Worm (Caenorhabditis elegans): ENCODE data around the gene fbxb-83.

- TF ChIP-seq skn-1 (tag; optimal IDR thresholded peaks at IDR 0.05) (no peak), nhr-237 (tag; optimal IDR thresholded peaks at IDR 0.05) (no peak), mdl-1 (tag; optimal IDR thresholded peaks at IDR 0.05) (no peak), snpc-4 (tag; optimal IDR thresholded peaks at IDR 0.05) (no peak)
These were observed 13.0 kb upstream of the fbxb-83 start for ce11 chrIII:157980-158379.
